Worm (Caenorhabditis elegans) whole organism, midembryonic: ENCODE measurements around the gene T23D5.3.

Experiments
- T22C8.4 ChIP-seq: fragments of 200-800 bp; sonication (Bioruptor generic); IDR thresholded peaks from 2 replicates; pipeline ENCODE4 v1.3.6; 2022; ENCODE audit warnings: missing genetic modification characterization, missing compliant biosample characterization
- flt-1 ChIP-seq: fragments of 200-800 bp; sonication (Bioruptor generic); IDR thresholded peaks from 2 replicates; pipeline ENCODE4 v1.3.6; 2022; ENCODE audit warnings: missing genetic modification characterization, missing compliant biosample characterization
- klf-2 ChIP-seq: fragments of 200-800 bp; sonication (Bioruptor generic); conservative IDR thresholded peaks from 2 replicates; pipeline ENCODE4 v1.3.6; 2022; ENCODE audit warnings: missing genetic modification reagents, missing genetic modification characterization, missing compliant biosample characterization
- ref-1 ChIP-seq: fragments of 200-800 bp; sonication (Bioruptor generic); conservative IDR thresholded peaks from 2 replicates; pipeline ENCODE4 v1.3.6; 2022; ENCODE audit warnings: missing genetic modification reagents, missing genetic modification characterization, missing compliant biosample characterization
- ztf-23 ChIP-seq: fragments of 200-800 bp; sonication (Bioruptor generic); IDR thresholded peaks from 2 replicates; pipeline ENCODE4 v1.3.6; 2022; ENCODE audit warnings: missing genetic modification reagents, missing genetic modification characterization, missing compliant biosample characterization

DNA sequence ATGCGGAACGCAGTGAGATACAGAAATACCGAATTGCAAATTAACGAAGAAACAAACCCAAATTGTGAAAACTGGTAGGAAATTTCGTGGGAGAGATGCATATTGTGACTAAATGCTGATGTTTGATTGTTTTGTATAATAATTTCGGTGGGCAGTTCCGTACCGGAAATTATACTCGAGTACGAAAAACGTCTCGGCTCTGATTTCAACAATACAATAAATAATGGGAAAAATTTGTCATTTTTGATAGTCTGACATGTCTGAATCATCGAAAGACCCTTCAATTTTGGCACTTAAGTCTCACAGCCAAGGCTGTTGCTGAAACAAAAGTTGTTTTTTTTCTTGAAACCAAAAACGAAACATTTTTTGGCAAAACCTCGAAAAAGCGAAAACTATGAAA is 18.6 kb upstream of the T23D5.3 start, which contains the start of gene str-43:
- TF ChIP-seq ref-1 (GFP tag; lab: Robert Waterston, UW) (no peak), T22C8.4 (GFP tag; lab: Robert Waterston, UW) (no peak), ztf-23 (no peak), flt-1 (GFP tag; lab: Robert Waterston, UW) (no peak), klf-2 (GFP tag; lab: Robert Waterston, UW) (no peak)
